Fruit fly (Drosophila melanogaster) whole organism, embryonic: Measurements from ENCODE around the gene Ant2.

Experiments used
- Atf6 ChIP-seq: fragments of 200-800 bp; sonication (Bioruptor generic); IDR thresholded peaks from 2 replicates; pipeline ENCODE4 v1.3.6; 2022; ENCODE audit warnings: missing biosample characterization, missing genetic modification characterization
- CG10147 ChIP-seq: fragments of 200-800 bp; sonication (Bioruptor generic); optimal IDR thresholded peaks from 2 replicates; lab custom pipeline; 2019; ENCODE audit warnings: missing biosample characterization, mild to moderate bottlenecking, missing genetic modification characterization, moderate library complexity
- CG10321 ChIP-seq: fragments of 200-800 bp; sonication (Bioruptor generic); IDR thresholded peaks from 2 replicates; pipeline ENCODE4 v1.3.6; 2022; ENCODE audit warnings: missing biosample characterization, missing genetic modification characterization
- CG10654 ChIP-seq: fragments of 200-800 bp; sonication (Bioruptor generic); optimal IDR thresholded peaks from 2 replicates; lab custom pipeline; 2016; ENCODE audit warnings: missing biosample characterization, missing genetic modification characterization
- CG12299 ChIP-seq: fragments of 200-800 bp; sonication (Bioruptor generic); optimal IDR thresholded peaks from 2 replicates; lab custom pipeline; 2018; ENCODE audit warnings: missing biosample characterization, mild to moderate bottlenecking, missing genetic modification characterization
- CG16863 ChIP-seq: fragments of 200-800 bp; sonication (Bioruptor generic); optimal IDR thresholded peaks from 3 replicates; lab custom pipeline; 2016; ENCODE audit warnings: missing biosample characterization, missing genetic modification characterization
- CG17385 ChIP-seq: fragments of 200-800 bp; sonication (Bioruptor generic); optimal IDR thresholded peaks from 3 replicates; lab custom pipeline; 2018; ENCODE audit warnings: missing biosample characterization, mild to moderate bottlenecking, missing genetic modification characterization
- CG1832 ChIP-seq: fragments of 200-800 bp; sonication (Bioruptor generic); optimal IDR thresholded peaks from 2 replicates; lab custom pipeline; 2017; ENCODE audit warnings: missing biosample characterization, mild to moderate bottlenecking, missing genetic modification characterization, inconsistent platforms
- CG30403 ChIP-seq: fragments of 200-800 bp; sonication (Bioruptor generic); optimal IDR thresholded peaks from 3 replicates; lab custom pipeline; 2016; ENCODE audit warnings: missing biosample characterization, missing genetic modification characterization
- CG4730 ChIP-seq: fragments of 200-800 bp; sonication (Bioruptor generic); IDR thresholded peaks from 2 replicates; pipeline ENCODE4 v1.3.6; 2022; ENCODE audit warnings: missing biosample characterization, missing genetic modification characterization
- CrebB ChIP-seq: fragments of 200-800 bp; sonication (Bioruptor generic); optimal IDR thresholded peaks from 3 replicates; lab custom pipeline; 2018; ENCODE audit warnings: missing biosample characterization, mild to moderate bottlenecking, missing genetic modification characterization
- Dref ChIP-seq: fragments of 200-800 bp; sonication (Bioruptor generic); IDR thresholded peaks from 2 replicates; pipeline ENCODE4 v1.3.6; 2022; ENCODE audit warnings: missing biosample characterization, missing genetic modification characterization
- HLH54F ChIP-seq: fragments of 200-800 bp; sonication (Bioruptor generic); optimal IDR thresholded peaks from 3 replicates; lab custom pipeline; 2016; ENCODE audit warnings: missing biosample characterization, missing genetic modification characterization
- MESR4 ChIP-seq: fragments of 200-800 bp; sonication (Bioruptor generic); optimal IDR thresholded peaks from 2 replicates; lab custom pipeline; 2018; ENCODE audit warnings: missing biosample characterization, mild to moderate bottlenecking, missing genetic modification characterization, moderate library complexity
- Mad ChIP-seq: fragments of 200-800 bp; sonication (Bioruptor generic); optimal IDR thresholded peaks from 2 replicates; lab custom pipeline; 2016; ENCODE audit warnings: missing biosample characterization, missing genetic modification characterization
- Med ChIP-seq: fragments of 200-800 bp; sonication (Bioruptor generic); peaks from one replicate; lab custom pipeline; 2016; ENCODE audit warnings: missing biosample characterization, missing genetic modification characterization, mild to moderate bottlenecking, inconsistent platforms, moderate library complexity
- Nf-YC ChIP-seq: fragments of 200-800 bp; optimal IDR thresholded peaks from 3 replicates; lab custom pipeline; 2019; ENCODE audit warnings: missing biosample characterization, mild to moderate bottlenecking, missing genetic modification characterization, moderate library complexity
- Opbp ChIP-seq: fragments of 200-800 bp; sonication (Bioruptor generic); IDR thresholded peaks from 3 replicates; pipeline ENCODE4 v1.3.6; 2022; ENCODE audit warnings: missing biosample characterization, missing genetic modification characterization; ENCODE audit not compliant: partially characterized antibody
- Sox100B ChIP-seq: fragments of 200-800 bp; sonication (Bioruptor generic); optimal IDR thresholded peaks from 3 replicates; lab custom pipeline; 2018; ENCODE audit warnings: missing biosample characterization, mild to moderate bottlenecking, missing genetic modification characterization
- Trl ChIP-seq, 3 experiments: fragments of >200 bp in 2 of 3; fragments of 200-800 bp in 1 of 3; sonication (Bioruptor generic) in 1 of 3; optimal IDR thresholded peaks; 2 replicates in 1 of 3; 3 replicates in 2 of 3; lab custom pipeline; 2016 to 2017; ENCODE audit warnings: missing biosample characterization in 1 of 3, missing genetic modification characterization in 1 of 3
- chn ChIP-seq: fragments of 200-800 bp; sonication (Bioruptor generic); optimal IDR thresholded peaks from 2 replicates; lab custom pipeline; 2016; ENCODE audit warnings: missing biosample characterization, missing genetic modification characterization
- ci ChIP-seq: fragments of 200-800 bp; sonication (Bioruptor generic); IDR thresholded peaks from 3 replicates; pipeline ENCODE4 v1.3.6; 2022; ENCODE audit warnings: missing biosample characterization, missing genetic modification characterization
- crol ChIP-seq: fragments of 200-800 bp; sonication (Bioruptor generic); IDR thresholded peaks from 2 replicates; pipeline ENCODE4 v1.3.6; 2022; ENCODE audit warnings: missing biosample characterization, missing genetic modification characterization
- grau ChIP-seq: fragments of 200-800 bp; optimal IDR thresholded peaks from 3 replicates; lab custom pipeline; 2019; ENCODE audit warnings: missing biosample characterization, mild to moderate bottlenecking, missing genetic modification characterization, moderate library complexity
- inv ChIP-seq: fragments of 200-800 bp; sonication (Bioruptor generic); IDR thresholded peaks from 2 replicates; pipeline ENCODE4 v1.3.6; 2022; ENCODE audit warnings: missing biosample characterization, missing genetic modification characterization; ENCODE audit not compliant: partially characterized antibody
- jing ChIP-seq: fragments of 200-800 bp; sonication (Bioruptor generic); optimal IDR thresholded peaks from 2 replicates; lab custom pipeline; 2018; ENCODE audit warnings: missing biosample characterization, mild to moderate bottlenecking, missing genetic modification characterization
- lmd ChIP-seq: fragments of 200-800 bp; sonication (Bioruptor generic); IDR thresholded peaks from 2 replicates; pipeline ENCODE4 v1.3.6; 2022; ENCODE audit warnings: missing biosample characterization, missing genetic modification characterization
- oc ChIP-seq: fragments of 200-800 bp; sonication (Bioruptor generic); optimal IDR thresholded peaks from 2 replicates; lab custom pipeline; 2018; ENCODE audit warnings: missing biosample characterization, mild to moderate bottlenecking, missing genetic modification characterization, moderate library complexity
- onecut ChIP-seq: fragments of 200-800 bp; sonication (Bioruptor generic); IDR thresholded peaks from 2 replicates; pipeline ENCODE4 v1.3.6; 2022; ENCODE audit warnings: missing biosample characterization, missing genetic modification characterization
- pros ChIP-seq: fragments of 200-800 bp; sonication (Bioruptor generic); optimal IDR thresholded peaks from 3 replicates; lab custom pipeline; 2019; ENCODE audit warnings: missing biosample characterization, mild to moderate bottlenecking, missing genetic modification characterization, moderate library complexity
- row ChIP-seq: fragments of 200-800 bp; sonication (Bioruptor generic); IDR thresholded peaks from 3 replicates; pipeline ENCODE4 v1.3.6; 2022; ENCODE audit warnings: missing biosample characterization, missing genetic modification characterization
- sc ChIP-seq, 3 experiments: fragments of >200 bp in 2 of 3; fragments of 200-800 bp in 1 of 3; sonication (Bioruptor generic) in 1 of 3; optimal IDR thresholded peaks; 2 replicates in 2 of 3; 3 replicates in 1 of 3; lab custom pipeline; 2017; ENCODE audit warnings: mild to moderate bottlenecking in 1 of 3, missing biosample characterization in 1 of 3, missing genetic modification characterization in 1 of 3, missing genetic modification reagents in 1 of 3
- sens ChIP-seq: fragments of 200-800 bp; sonication (Bioruptor generic); peaks from one replicate; lab custom pipeline; 2016; ENCODE audit warnings: missing biosample characterization, missing genetic modification characterization
- seq ChIP-seq: fragments of 200-800 bp; sonication (Bioruptor generic); IDR thresholded peaks from 2 replicates; pipeline ENCODE4 v1.3.6; 2022; ENCODE audit warnings: missing biosample characterization, missing genetic modification characterization
- sob ChIP-seq: fragments of 200-800 bp; sonication (Bioruptor generic); IDR thresholded peaks from 2 replicates; pipeline ENCODE4 v1.3.6; 2022; ENCODE audit warnings: missing biosample characterization, missing genetic modification characterization
- sr ChIP-seq: fragments of 200-800 bp; sonication (Bioruptor generic); IDR thresholded peaks from 3 replicates; pipeline ENCODE4 v1.3.6; 2022; ENCODE audit warnings: missing biosample characterization, missing genetic modification characterization
- stwl ChIP-seq: fragments of 200-800 bp; sonication (Bioruptor generic); optimal IDR thresholded peaks from 3 replicates; lab custom pipeline; 2018; ENCODE audit warnings: missing biosample characterization, mild to moderate bottlenecking, missing genetic modification characterization, moderate library complexity
- wek ChIP-seq: fragments of 200-800 bp; sonication (Bioruptor generic); optimal IDR thresholded peaks from 3 replicates; lab custom pipeline; 2018; ENCODE audit warnings: missing biosample characterization, mild to moderate bottlenecking, missing genetic modification characterization, moderate library complexity
- z ChIP-seq: fragments of 200-800 bp; sonication (Bioruptor generic); IDR thresholded peaks from 3 replicates; pipeline ENCODE4 v1.3.6; 2022; ENCODE audit warnings: missing biosample characterization, missing genetic modification characterization

Gene Ant2

DNA sequence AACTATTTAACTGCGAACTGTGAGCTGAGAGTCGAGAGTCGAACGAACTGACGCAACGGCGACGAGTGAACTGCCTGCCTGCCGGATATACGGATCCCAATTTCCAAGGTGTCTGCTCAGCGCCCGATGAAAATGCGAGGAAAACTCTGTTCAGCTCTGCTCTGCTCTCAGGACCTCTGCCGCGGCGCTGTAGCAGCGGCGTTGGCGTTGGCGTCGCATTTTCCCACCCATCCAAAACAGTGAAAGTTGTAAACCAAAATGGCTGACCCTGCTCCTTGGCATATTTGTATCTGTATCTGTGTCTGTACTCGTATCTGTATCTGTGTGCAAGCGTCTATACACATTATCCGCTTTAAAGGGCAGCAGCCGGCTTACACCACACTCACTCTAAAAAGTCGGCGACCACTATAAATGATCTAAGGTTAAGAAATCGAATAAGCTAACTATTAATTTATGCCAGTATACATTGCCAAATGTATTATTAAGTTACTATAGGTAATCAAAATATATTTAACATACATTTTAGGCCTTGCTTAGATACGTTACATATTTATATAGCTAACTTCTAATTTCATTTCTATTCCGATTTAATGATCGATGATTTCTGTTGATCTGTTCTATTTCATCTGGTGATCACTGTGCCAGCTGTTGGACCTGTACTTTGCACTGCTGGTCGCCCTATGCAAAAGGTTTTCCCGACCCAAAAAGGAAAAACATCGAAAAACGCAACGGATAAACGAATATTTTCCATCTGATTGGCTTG is 36.2 kb upstream of the Ant2 start (continued):
- TF ChIP-seq wek (peak; percentile 2), seq (GFP tag; lab: Robert Waterston, UW) (no peak), CG30403 (peak; percentile 56), CG12299 (peak; percentile 47), HLH54F (peak; percentile 26), CG16863 (GFP tag; lab: Kevin White, UChicago) (peak; percentile 36), inv (GFP tag; lab: Robert Waterston, UW) (no peak), sc (optimal IDR thresholded peaks at IDR 0.05; lab: Kevin White, UChicago) (no peak), sc (GFP tag; optimal IDR thresholded peaks at IDR 0.05; lab: Kevin White, UChicago) (peak; percentile 71), lmd (GFP tag; lab: Robert Waterston, UW) (peak; percentile 65), Mad (GFP tag; lab: Kevin White, UChicago) (peak; percentile 35), CG10147 (peak; percentile 61)

DNA sequence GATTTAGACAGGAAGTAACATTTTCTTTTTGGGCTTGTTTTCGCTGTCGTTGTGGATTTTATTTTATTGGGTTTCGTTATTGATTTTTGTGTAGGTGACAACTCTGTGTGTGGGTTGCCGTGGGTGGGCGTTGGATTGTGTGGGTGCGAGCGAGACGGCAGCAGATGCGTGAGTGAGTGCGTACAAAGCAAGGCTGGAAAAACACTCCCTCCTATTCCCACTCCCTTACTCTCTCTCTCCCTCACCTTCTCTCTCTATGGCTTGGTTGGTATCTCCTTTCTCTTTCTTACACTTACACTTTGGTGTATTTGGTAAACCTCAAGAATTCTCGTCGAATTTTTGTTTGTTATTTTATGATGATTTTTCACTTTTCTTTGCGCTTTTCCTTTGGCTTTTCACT is 35.4 kb upstream of the Ant2 start:
- TF ChIP-seq MESR4 (GFP tag; lab: Kevin White, UChicago) (no peak), crol (GFP tag; lab: Robert Waterston, UW) (peak; percentile 57; the same call in 1 of the 2 replicates), z (GFP tag; lab: Robert Waterston, UW) (peak; percentile 87), sob (GFP tag; lab: Robert Waterston, UW) (no peak), CG10321 (peak; percentile 79), CG4730 (GFP tag; lab: Robert Waterston, UW) (no peak), ci (GFP tag; lab: Robert Waterston, UW) (0 out of 3 replicates have a peak, but pooled peaks have one; percentile 8), CG10654 (no peak), onecut (GFP tag; lab: Robert Waterston, UW) (peak; percentile 96), CG1832 (peak; percentile 80), Nf-YC (tag; lab: Kevin White, UChicago) (peak; percentile 9), sens (GFP tag; lab: Kevin White, UChicago) (peak; percentile 68), pros (peak; percentile 91), sr (0 out of 3 replicates have a peak, but pooled peaks have one; percentile 41), Opbp (GFP tag; lab: Robert Waterston, UW) (0 out of 3 replicates have a peak, but pooled peaks have one; percentile 14), Trl (optimal IDR thresholded peaks at IDR 0.05; lab: Kevin White, UChicago) (peak; percentile 29 to 57), Trl (GFP tag; optimal IDR thresholded peaks at IDR 0.05; lab: Kevin White, UChicago) (no peak), oc (tag; lab: Kevin White, UChicago) (no peak), chn (GFP tag; lab: Kevin White, UChicago) (peak; percentile 73), jing (GFP tag; lab: Kevin White, UChicago) (no peak), stwl (tag; lab: Kevin White, UChicago) (peak; percentile 20)

DNA sequence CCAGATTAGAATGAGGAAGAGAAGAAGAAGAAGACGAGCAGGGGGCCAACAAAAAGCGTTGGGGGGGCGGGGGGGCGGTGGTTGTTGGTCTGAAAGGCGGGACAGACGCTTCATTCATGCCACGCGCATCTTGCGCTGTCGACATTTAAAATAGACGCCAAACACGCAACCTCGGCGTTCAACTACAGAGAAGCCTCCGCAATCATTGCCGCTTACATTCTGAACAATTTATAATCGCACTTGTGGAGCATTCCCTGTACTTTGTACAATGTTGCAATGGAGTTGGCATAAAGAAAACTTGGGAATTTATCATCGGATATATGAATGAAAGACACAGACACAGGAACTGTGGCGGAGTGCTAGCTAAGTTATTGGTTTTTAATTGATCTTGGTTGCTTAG is 34.0 kb upstream of the Ant2 start:
- TF ChIP-seq Med (GFP tag; lab: Kevin White, UChicago), result peak; percentile 12
- no peak for TF ChIP-seq Dref
- TF ChIP-seq CG17385 (GFP tag; lab: Kevin White, UChicago), result peak; percentile 40
- TF ChIP-seq CG10147, result no peak
- no peak for TF ChIP-seq Atf6 (GFP tag; lab: Robert Waterston, UW)
- no peak for TF ChIP-seq CrebB (tag; lab: Kevin White, UChicago)
- peak; percentile 76 for TF ChIP-seq crol (GFP tag; lab: Robert Waterston, UW)
- TF ChIP-seq Sox100B (GFP tag; lab: Kevin White, UChicago), result no peak
- TF ChIP-seq grau (tag; lab: Kevin White, UChicago), result peak; percentile 83
- TF ChIP-seq row (GFP tag; lab: Robert Waterston, UW), result peak; percentile 21; the same call in 1 of the 3 replicates
